Worm (Caenorhabditis elegans) whole organism, midembryonic: ENCODE results near the gene clec-27.

ENCODE experiments used
- T22C8.4 ChIP-seq: fragments of 200-800 bp; sonication (Bioruptor generic); IDR thresholded peaks from 2 replicates; pipeline ENCODE4 v1.3.6; 2022; ENCODE audit warnings: missing genetic modification characterization, missing compliant biosample characterization
- med-1 ChIP-seq: sonication (generic microtip); optimal IDR thresholded peaks from 2 replicates; lab custom pipeline; 2017; ENCODE audit warnings: missing genetic modification characterization, mild to moderate bottlenecking, missing compliant biosample characterization, antibody characterized with exemption, missing genetic modification reagents; ENCODE audit not compliant: insufficient read depth
- tab-1 ChIP-seq: fragments of 200-800 bp; sonication (Bioruptor generic); IDR thresholded peaks from 2 replicates; pipeline ENCODE4 v1.3.6; 2022; ENCODE audit warnings: missing genetic modification characterization, missing compliant biosample characterization

ce11 chrV:16882260-16882918 is 28.0 kb downstream of the clec-27 start, which contains the start of the genes F09C6.11 and F09C6.12:
- TF ChIP-seq tab-1 (GFP tag; lab: Robert Waterston, UW), result no peak
- no peak for TF ChIP-seq T22C8.4 (GFP tag; lab: Robert Waterston, UW)
- TF ChIP-seq med-1 (GFP tag; lab: Kevin White, UChicago), result no peak
